Fruit fly (Drosophila melanogaster) whole organism, wandering third instar larva: ENCODE measurements around the gene Imp.

Experiments
- Abd-B ChIP-seq: fragments of >200 bp; optimal IDR thresholded peaks from 2 replicates; lab custom pipeline; 2017; ENCODE audit warnings: missing biosample characterization, missing genetic modification characterization
- CG32264 ChIP-seq: fragments of 200-800 bp; sonication (Bioruptor generic); optimal IDR thresholded peaks from 2 replicates; lab custom pipeline; 2016; ENCODE audit warnings: missing biosample characterization, missing genetic modification characterization
- Dif ChIP-seq: fragments of 200-275, 200-300 bp; sonication (Bioruptor generic); optimal IDR thresholded peaks from 2 replicates; lab custom pipeline; 2018; ENCODE audit warnings: missing biosample characterization, missing genetic modification characterization; ENCODE audit not compliant: partially characterized antibody
- GATAd ChIP-seq: sonication (Bioruptor generic); optimal IDR thresholded peaks from 2 replicates; lab custom pipeline; 2016; ENCODE audit warnings: missing biosample characterization, missing genetic modification characterization
- Hr78 ChIP-seq: fragments of >200 bp; optimal IDR thresholded peaks from 2 replicates; lab custom pipeline; 2017; ENCODE audit warnings: missing biosample characterization, missing genetic modification characterization
- OdsH ChIP-seq: fragments of 200-800 bp; sonication (Bioruptor generic); optimal IDR thresholded peaks from 2 replicates; lab custom pipeline; 2016; ENCODE audit warnings: missing biosample characterization, mild to moderate bottlenecking, missing genetic modification characterization
- Rel ChIP-seq, 2 experiments: fragments of 200-800 bp; sonication (Bioruptor generic) in 1 of 2; optimal IDR thresholded peaks; 2 replicates in 1 of 2; 3 replicates in 1 of 2; lab custom pipeline; 2016 to 2019; ENCODE audit warnings: mild to moderate bottlenecking in 2 of 2, missing biosample characterization in 2 of 2, missing genetic modification characterization in 2 of 2, moderate library complexity in 1 of 2
- Vsx2 ChIP-seq: fragments of 200-300, 225-300 bp; sonication (Bioruptor generic); optimal IDR thresholded peaks from 2 replicates; lab custom pipeline; 2018; ENCODE audit warnings: missing biosample characterization, missing genetic modification characterization; ENCODE audit not compliant: partially characterized antibody
- br ChIP-seq: fragments of 200-800 bp; sonication (Bioruptor generic); optimal IDR thresholded peaks from 2 replicates; lab custom pipeline; 2016; ENCODE audit warnings: missing biosample characterization, missing genetic modification characterization
- foxo ChIP-seq, 2 experiments: fragments of 200-800 bp; sonication (Bioruptor generic); optimal IDR thresholded peaks; 2 replicates in 1 of 2; 3 replicates in 1 of 2; lab custom pipeline; 2016 to 2017; ENCODE audit warnings: missing biosample characterization in 2 of 2, missing genetic modification characterization in 2 of 2
- lola ChIP-seq: fragments of >200 bp; optimal IDR thresholded peaks from 2 replicates; lab custom pipeline; 2017; ENCODE audit warnings: missing biosample characterization, missing genetic modification characterization
- pan ChIP-seq: fragments of >200 bp; optimal IDR thresholded peaks from 2 replicates; lab custom pipeline; 2017
- sage ChIP-seq: fragments of 200-800 bp; sonication (Bioruptor generic); optimal IDR thresholded peaks from 2 replicates; lab custom pipeline; 2016; ENCODE audit warnings: missing biosample characterization, mild to moderate bottlenecking, missing genetic modification characterization
- tai ChIP-seq: sonication (Bioruptor generic); optimal IDR thresholded peaks from 2 replicates; lab custom pipeline; 2016; ENCODE audit warnings: missing biosample characterization, missing genetic modification characterization

- TF ChIP-seq Vsx2 (no peak), CG32264 (no peak), tai (GFP tag; lab: Kevin White, UChicago) (no peak), OdsH (no peak), Abd-B (no peak), GATAd (GFP tag; lab: Kevin White, UChicago) (no peak), pan (no peak), Hr78 (no peak), br (GFP tag; lab: Kevin White, UChicago) (no peak), lola (GFP tag; lab: Kevin White, UChicago) (no peak), foxo (GFP tag; optimal IDR thresholded peaks at IDR 0.05; lab: Kevin White, UChicago) (no peak), Rel (GFP tag; optimal IDR thresholded peaks at IDR 0.05; lab: Kevin White, UChicago) (no peak), Rel (tag; optimal IDR thresholded peaks at IDR 0.05; lab: Kevin White, UChicago) (no peak), Dif (GFP tag; lab: Kevin White, UChicago) (no peak), sage (no peak)
Observed at dm6 chrX:10745590-10745953, 78.5 kb downstream of the Imp start.
